Worm (Caenorhabditis elegans) whole organism, young adult: ENCODE data around the gene Y37H2A.14.

Source experiments
- F10E7.11 ChIP-seq: sonication (generic microtip); optimal IDR thresholded peaks from 2 replicates; lab custom pipeline; 2017; ENCODE audit warnings: mild to moderate bottlenecking, missing genetic modification characterization, moderate library complexity, missing compliant biosample characterization
- F22D6.2 ChIP-seq: sonication (generic microtip); optimal IDR thresholded peaks from 2 replicates; lab custom pipeline; 2016; ENCODE audit warnings: mild to moderate bottlenecking, missing genetic modification characterization, missing compliant biosample characterization
- F37B4.10 ChIP-seq: fragments of 200-800 bp; sonication (Bioruptor generic); IDR thresholded peaks from 2 replicates; pipeline ENCODE4 v1.3.6; 2022; ENCODE audit warnings: missing genetic modification characterization, missing compliant biosample characterization
- F49E8.2 ChIP-seq: sonication (generic microtip); optimal IDR thresholded peaks from 3 replicates; lab custom pipeline; 2017; ENCODE audit warnings: missing genetic modification characterization, mild to moderate bottlenecking, missing compliant biosample characterization, antibody characterized with exemption, moderate library complexity; ENCODE audit not compliant: insufficient read depth
- F55B11.4 ChIP-seq: sonication (generic microtip); optimal IDR thresholded peaks from 2 replicates; lab custom pipeline; 2016; ENCODE audit warnings: missing compliant biosample characterization, missing genetic modification characterization, borderline replicate concordance; ENCODE audit not compliant: insufficient read depth
- T07F8.4 ChIP-seq: sonication (generic microtip); optimal IDR thresholded peaks from 2 replicates; lab custom pipeline; 2016; ENCODE audit warnings: mild to moderate bottlenecking, missing genetic modification characterization, moderate library complexity, missing compliant biosample characterization
- Y53G8AR.9 ChIP-seq: fragments of 200-800 bp; sonication (Bioruptor generic); conservative IDR thresholded peaks from 2 replicates; pipeline ENCODE4 v1.3.6; 2022; ENCODE audit warnings: missing genetic modification reagents, missing genetic modification characterization, missing compliant biosample characterization
- ZK185.1 ChIP-seq: sonication (generic microtip); optimal IDR thresholded peaks from 2 replicates; lab custom pipeline; 2016; ENCODE audit warnings: mild to moderate bottlenecking, missing genetic modification characterization, missing compliant biosample characterization; ENCODE audit not compliant: poor library complexity, severe bottlenecking
- ama-1 ChIP-seq, 3 experiments: fragments of 150-350 bp in 1 of 3; sonication (generic microtip) in 2 of 3; optimal IDR thresholded peaks; 2 replicates each; lab custom pipeline; 2014 to 2018; ENCODE audit warnings: missing biosample characterization in 2 of 3, missing genetic modification characterization in 2 of 3, missing genetic modification reagents in 2 of 3
- aptf-2 ChIP-seq: fragments of 200-800 bp; sonication (Bioruptor generic); conservative IDR thresholded peaks from 2 replicates; pipeline ENCODE4 v1.3.6; 2022; ENCODE audit warnings: missing genetic modification reagents, missing genetic modification characterization, missing compliant biosample characterization
- attf-6 ChIP-seq: fragments of 200-800 bp; sonication (Bioruptor generic); IDR thresholded peaks from 2 replicates; pipeline ENCODE4 v1.3.6; 2022; ENCODE audit warnings: missing genetic modification reagents, missing genetic modification characterization, missing compliant biosample characterization
- bed-2 ChIP-seq: fragments of 200-800 bp; sonication (Bioruptor generic); IDR thresholded peaks from 2 replicates; pipeline ENCODE4 v1.3.6; 2022; ENCODE audit warnings: missing genetic modification reagents, missing genetic modification characterization, missing compliant biosample characterization
- ccch-3 ChIP-seq: fragments of 200-800 bp; sonication (Bioruptor generic); optimal IDR thresholded peaks from 2 replicates; lab custom pipeline; 2018; ENCODE audit warnings: mild to moderate bottlenecking, missing genetic modification characterization, missing compliant biosample characterization
- chd-7 ChIP-seq: sonication (generic microtip); optimal IDR thresholded peaks from 2 replicates; lab custom pipeline; 2016; ENCODE audit warnings: mild to moderate bottlenecking, missing genetic modification characterization, moderate library complexity, missing compliant biosample characterization
- die-1 ChIP-seq: sonication (generic microtip); optimal IDR thresholded peaks from 2 replicates; lab custom pipeline; 2016; ENCODE audit warnings: missing genotype, mild to moderate bottlenecking, missing genetic modification characterization, missing compliant biosample characterization
- dpl-1 ChIP-seq: fragments of 150-350 bp; optimal IDR thresholded peaks from 2 replicates; lab custom pipeline; 2014; ENCODE audit warnings: missing biosample characterization, missing genetic modification reagents, missing genetic modification characterization
- egl-44 ChIP-seq: fragments of 200-800 bp; sonication (Bioruptor generic); IDR thresholded peaks from 2 replicates; pipeline ENCODE4 v1.3.6; 2022; ENCODE audit warnings: missing genetic modification reagents, missing genetic modification characterization, missing compliant biosample characterization
- lag-1 ChIP-seq: fragments of 200-800 bp; sonication (Bioruptor generic); IDR thresholded peaks from 2 replicates; pipeline ENCODE4 v1.3.6; 2022; ENCODE audit warnings: missing genetic modification reagents, missing genetic modification characterization, missing compliant biosample characterization
- lin-26 ChIP-seq: fragments of 200-800 bp; sonication (Bioruptor generic); IDR thresholded peaks from 2 replicates; pipeline ENCODE4 v1.3.6; 2022; ENCODE audit warnings: missing genetic modification reagents, missing genetic modification characterization, missing compliant biosample characterization
- lin-35 ChIP-seq, 3 experiments: fragments of 150-350 bp in 2 of 3; sonication (generic microtip) in 1 of 3; optimal IDR thresholded peaks; 2 replicates each; lab custom pipeline; 2014 to 2018; ENCODE audit warnings: missing biosample characterization in 3 of 3, missing genetic modification characterization in 3 of 3, missing genetic modification reagents in 3 of 3
- lir-1 ChIP-seq: fragments of 200-800 bp; sonication (Bioruptor generic); conservative IDR thresholded peaks from 2 replicates; pipeline ENCODE4 v1.3.6; 2022; ENCODE audit warnings: missing genetic modification reagents, missing genetic modification characterization, missing compliant biosample characterization
- lsy-27 ChIP-seq: sonication (generic microtip); optimal IDR thresholded peaks from 2 replicates; lab custom pipeline; 2017; ENCODE audit warnings: missing genetic modification characterization, mild to moderate bottlenecking, missing compliant biosample characterization, antibody characterized with exemption, missing genotype, borderline replicate concordance; ENCODE audit not compliant: insufficient read depth
- nhr-80 ChIP-seq: sonication (generic microtip); optimal IDR thresholded peaks from 2 replicates; lab custom pipeline; 2016; ENCODE audit warnings: missing genetic modification characterization, missing compliant biosample characterization
- sdz-38 ChIP-seq: sonication (generic microtip); optimal IDR thresholded peaks from 2 replicates; lab custom pipeline; 2016; ENCODE audit warnings: missing genotype, missing genetic modification characterization, missing compliant biosample characterization
- snpc-3.4 ChIP-seq: sonication (generic microtip); optimal IDR thresholded peaks from 2 replicates; lab custom pipeline; 2017; ENCODE audit warnings: missing genetic modification characterization, mild to moderate bottlenecking, missing compliant biosample characterization, antibody characterized with exemption, moderate library complexity, missing genotype, missing genetic modification reagents
- somi-1 ChIP-seq: fragments of 200-800 bp; sonication (Bioruptor generic); optimal IDR thresholded peaks from 2 replicates; lab custom pipeline; 2018; ENCODE audit warnings: mild to moderate bottlenecking, missing genetic modification characterization, missing compliant biosample characterization
- tbp1 ChIP-seq: fragments of 200-800 bp; sonication (Bioruptor generic); optimal IDR thresholded peaks from 2 replicates; lab custom pipeline; 2018; ENCODE audit warnings: mild to moderate bottlenecking, missing genetic modification characterization, missing compliant biosample characterization
- xnd-1 ChIP-seq: sonication (generic microtip); optimal IDR thresholded peaks from 2 replicates; lab custom pipeline; 2016; ENCODE audit warnings: missing genotype, missing genetic modification reagents, missing genetic modification characterization, missing compliant biosample characterization
- ztf-18 ChIP-seq: sonication (generic microtip); optimal IDR thresholded peaks from 2 replicates; lab custom pipeline; 2016; ENCODE audit warnings: missing genotype, mild to moderate bottlenecking, missing genetic modification characterization, missing compliant biosample characterization
- ztf-26 ChIP-seq: sonication (generic microtip); optimal IDR thresholded peaks from 2 replicates; lab custom pipeline; 2017; ENCODE audit warnings: missing genetic modification characterization, missing compliant biosample characterization
- ztf-28 ChIP-seq: fragments of 200-800 bp; sonication (Bioruptor generic); IDR thresholded peaks from 2 replicates; pipeline ENCODE4 v1.3.6; 2022; ENCODE audit warnings: missing genetic modification reagents, missing genetic modification characterization, missing compliant biosample characterization

The Y37H2A.14 gene

ce11 chrV:18146077-18146476, 2.5 kb downstream of the Y37H2A.14 start, which contains the start of gene C14A6.3:
C14A6.3 (plus strand) TSS chrV:18146377.
- TF ChIP-seq dpl-1 (no peak), lag-1 (GFP tag; lab: Robert Waterston, UW) (no peak), chd-7 (tag; lab: Kevin White, UChicago) (no peak), bed-2 (GFP tag; lab: Robert Waterston, UW) (no peak), Y53G8AR.9 (GFP tag; lab: Robert Waterston, UW) (no peak), F22D6.2 (tag; lab: Kevin White, UChicago) (no peak), tbp1 (GFP tag; lab: Kevin White, UChicago) (no peak), lir-1 (GFP tag; lab: Robert Waterston, UW) (no peak), attf-6 (GFP tag; lab: Robert Waterston, UW) (no peak)

- TF ChIP-seq egl-44 (GFP tag; lab: Robert Waterston, UW) (no peak), nhr-80 (tag; lab: Kevin White, UChicago) (peak; percentile 9), sdz-38 (tag; lab: Kevin White, UChicago) (no peak)
Measured at ce11 chrV:18157707-18158106, 14.2 kb downstream of the Y37H2A.14 start, which contains the start of gene clec-48. clec-48 (plus strand) TSS chrV:18158026.

- TF ChIP-seq bed-2 (GFP tag; lab: Robert Waterston, UW), result no peak
- no peak for TF ChIP-seq ztf-18
- no peak for TF ChIP-seq lsy-27 (tag; lab: Kevin White, UChicago)
- no peak for TF ChIP-seq xnd-1 (tag; lab: Kevin White, UChicago)
- no peak for TF ChIP-seq F49E8.2 (tag; lab: Kevin White, UChicago)
- no peak for TF ChIP-seq F37B4.10 (GFP tag; lab: Robert Waterston, UW)
- TF ChIP-seq ccch-3 (GFP tag; lab: Kevin White, UChicago), result no peak
- TF ChIP-seq ama-1 (optimal IDR thresholded peaks at IDR 0.05; lab: Kevin White, UChicago), result no peak
- TF ChIP-seq ama-1 (GFP tag; optimal IDR thresholded peaks at IDR 0.05; lab: Kevin White, UChicago), result no peak
- TF ChIP-seq ztf-28 (GFP tag; lab: Robert Waterston, UW), result no peak
- TF ChIP-seq F55B11.4, result no peak
- no peak for TF ChIP-seq lin-26 (GFP tag; lab: Robert Waterston, UW)
Measured at ce11 chrV:18158172-18158571, 14.6 kb downstream of the Y37H2A.14 start.

- no peak for TF ChIP-seq ztf-26 (tag; lab: Kevin White, UChicago)
- TF ChIP-seq F49E8.2 (tag; lab: Kevin White, UChicago), result no peak
- TF ChIP-seq, all 124 proteins: peak for 0
Measured at ce11 chrV:18161228-18161627, 17.7 kb downstream of the Y37H2A.14 start, which contains the start of gene C14A6.13. C14A6.13 (minus strand) TSS chrV:18161328.

ce11 chrV:18162568-18162967, 19.0 kb downstream of the Y37H2A.14 start, which contains the start of gene C14A6.12:
C14A6.12 (minus strand) TSS chrV:18162668.
- TF ChIP-seq T07F8.4 (tag; lab: Kevin White, UChicago), result no peak
- no peak for TF ChIP-seq F10E7.11
- TF ChIP-seq die-1 (tag; lab: Kevin White, UChicago), result no peak
- no peak for TF ChIP-seq nhr-80 (tag; lab: Kevin White, UChicago)
- no peak for TF ChIP-seq somi-1 (GFP tag; lab: Kevin White, UChicago)
- no peak for TF ChIP-seq lin-35 (GFP tag; optimal IDR thresholded peaks at IDR 0.05; lab: Kevin White, UChicago)
- TF ChIP-seq ZK185.1 (tag; lab: Kevin White, UChicago), result no peak
- TF ChIP-seq aptf-2 (GFP tag; lab: Robert Waterston, UW), result no peak
- no peak for TF ChIP-seq ztf-28 (GFP tag; lab: Robert Waterston, UW)
- no peak for TF ChIP-seq snpc-3.4
